Fruit fly (Drosophila melanogaster): ENCODE results near the gene CG8087.
A peak's percentile ranks its signal among the peaks of the same experiment; 100 is the strongest.

The CG8087 gene

DNA sequence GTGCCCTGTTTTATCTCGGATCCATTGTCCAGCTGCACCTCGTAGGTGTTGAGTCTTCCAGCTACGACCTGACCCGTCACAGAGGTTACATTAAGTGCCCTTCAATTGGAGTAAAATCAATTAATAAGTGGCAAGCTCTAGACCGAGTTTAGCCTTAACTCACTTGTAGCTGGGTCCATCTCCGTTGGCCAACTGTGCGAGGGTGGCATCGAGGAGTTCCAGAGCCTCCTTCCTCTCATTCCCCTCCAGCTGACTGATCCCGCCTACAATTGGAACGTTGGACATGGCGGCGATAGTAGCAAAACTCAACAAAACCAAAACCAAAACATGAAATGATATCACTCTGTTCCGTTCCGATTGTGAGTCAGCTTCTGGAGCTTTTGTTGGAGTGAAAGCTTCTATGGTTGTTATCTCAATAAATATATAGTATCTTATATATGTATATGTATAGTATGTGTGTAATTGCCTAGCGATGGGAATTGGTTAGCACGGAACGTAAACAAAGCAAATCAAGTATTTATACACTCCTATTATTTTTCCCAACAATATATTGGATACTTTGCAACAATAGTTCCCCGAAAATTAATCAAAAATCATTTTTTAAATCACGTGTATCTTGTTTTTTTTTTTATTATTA lies 4.0 kb upstream of the CG8087 start, which contains the start of gene CG8066 (continued):
- peak; percentile 16 for TF ChIP-seq CG30403 (GFP tag; optimal IDR thresholded peaks at IDR 0.05)
- TF ChIP-seq Sin3A (optimal IDR thresholded peaks at IDR 0.05): no peak
- TF ChIP-seq MBD-R2 (GFP tag; IDR thresholded peaks at IDR 0.05): peak; percentile 46; the same call in 1 of the 2 replicates
- TF ChIP-seq CG10543 (GFP tag; optimal IDR thresholded peaks at IDR 0.05): peak; percentile 55
- no peak for TF ChIP-seq Nf-YA (GFP tag; IDR thresholded peaks at IDR 0.05)
- peak; percentile 49 for TF ChIP-seq CG18599 (GFP tag; optimal IDR thresholded peaks at IDR 0.05)
- TF ChIP-seq Ravus (GFP tag; IDR thresholded peaks at IDR 0.05): no peak
- no peak for TF ChIP-seq CG5180 (GFP tag; optimal IDR thresholded peaks at IDR 0.05)
- TF ChIP-seq CG17802 (tag; optimal IDR thresholded peaks at IDR 0.05): no peak
- peak; percentile 2 for TF ChIP-seq CG13775 (GFP tag; optimal IDR thresholded peaks at IDR 0.05)
- TF ChIP-seq CG1603 (tag; optimal IDR thresholded peaks at IDR 0.05): no peak
- TF ChIP-seq CG10565 (GFP tag; optimal IDR thresholded peaks at IDR 0.05): no peak
- no peak for TF ChIP-seq hkb (optimal IDR thresholded peaks at IDR 0.05)
- TF ChIP-seq hkb (GFP tag; IDR thresholded peaks at IDR 0.05): 0 out of 2 replicates have a peak, but pooled peaks have one; percentile 21
- no peak for TF ChIP-seq CG14710 (tag; optimal IDR thresholded peaks at IDR 0.05)
- TF ChIP-seq Drgx (GFP tag; IDR thresholded peaks at IDR 0.05): no peak
- TF ChIP-seq Gug (GFP tag; IDR thresholded peaks at IDR 0.05): no peak
- TF ChIP-seq CG8924 (tag; optimal IDR thresholded peaks at IDR 0.05): no peak
- no peak for TF ChIP-seq br (optimal IDR thresholded peaks at IDR 0.05)
- TF ChIP-seq z (GFP tag; IDR thresholded peaks at IDR 0.05): peak; percentile 96
- TF ChIP-seq Trl (optimal IDR thresholded peaks at IDR 0.05): no peak
- no peak for TF ChIP-seq Trl (GFP tag; optimal IDR thresholded peaks at IDR 0.05)
- TF ChIP-seq emc (GFP tag; optimal IDR thresholded peaks at IDR 0.05): no peak
- peak; percentile 19 for TF ChIP-seq lbe (GFP tag; optimal IDR thresholded peaks at IDR 0.05)
- no peak for TF ChIP-seq CG7745 (tag; optimal IDR thresholded peaks at IDR 0.05)
- TF ChIP-seq sug (tag; optimal IDR thresholded peaks at IDR 0.05): no peak
- peak in 1 of 2 experiments; percentile 9 for TF ChIP-seq dpn (GFP tag; optimal IDR thresholded peaks at IDR 0.05)
- TF ChIP-seq CG2120 (GFP tag; optimal IDR thresholded peaks at IDR 0.05): peak; percentile 46
- no peak for TF ChIP-seq dmrt99B (tag; optimal IDR thresholded peaks at IDR 0.05)
- peak; percentile 23; the same call in 1 of the 3 replicates for TF ChIP-seq Dbx (GFP tag; IDR thresholded peaks at IDR 0.05)
- TF ChIP-seq NC2α (GFP tag; optimal IDR thresholded peaks at IDR 0.05): no peak
- peak; percentile 46 for TF ChIP-seq caup (GFP tag; optimal IDR thresholded peaks at IDR 0.05; ENCODE audit: severe bottlenecking)
- TF ChIP-seq chinmo (GFP tag; IDR thresholded peaks at IDR 0.05; ENCODE audit: partially characterized antibody): peak; percentile 39; the same call in 1 of the 4 replicates
- TF ChIP-seq CG12659 (GFP tag; optimal IDR thresholded peaks at IDR 0.05): peak; percentile 20
- TF ChIP-seq Hey (tag; optimal IDR thresholded peaks at IDR 0.05): no peak
- TF ChIP-seq hth (optimal IDR thresholded peaks at IDR 0.05): no peak
- peak; percentile 4 for TF ChIP-seq NfI (GFP tag; optimal IDR thresholded peaks at IDR 0.05)
- TF ChIP-seq az2 (GFP tag; optimal IDR thresholded peaks at IDR 0.05): no peak
- TF ChIP-seq bab2 (GFP tag; optimal IDR thresholded peaks at IDR 0.05): no peak
- no peak for TF ChIP-seq org-1 (GFP tag; optimal IDR thresholded peaks at IDR 0.05)
- no peak for TF ChIP-seq H2.0 (GFP tag; IDR thresholded peaks at IDR 0.05)
- TF ChIP-seq Doc3 (GFP tag; IDR thresholded peaks at IDR 0.05; ENCODE audit: partially characterized antibody): peak; percentile 35; the same call in 1 of the 3 replicates
- TF ChIP-seq Meics (GFP tag; optimal IDR thresholded peaks at IDR 0.05): peak; percentile 36
- no peak for TF ChIP-seq fu2 (GFP tag; optimal IDR thresholded peaks at IDR 0.05)
- no peak for TF ChIP-seq Bdp1 (GFP tag; optimal IDR thresholded peaks at IDR 0.05)
- TF ChIP-seq CG18476 (GFP tag; optimal IDR thresholded peaks at IDR 0.05): no peak
- peak; percentile 40; the same call in 1 of the 2 replicates for TF ChIP-seq vvl (GFP tag; IDR thresholded peaks at IDR 0.05)
- TF ChIP-seq CG7786 (GFP tag; optimal IDR thresholded peaks at IDR 0.05): no peak
- no peak for TF ChIP-seq esg (GFP tag; conservative IDR thresholded peaks at IDR 0.05)
- no peak for TF ChIP-seq CG10209 (GFP tag; optimal IDR thresholded peaks at IDR 0.05)
- no peak for TF ChIP-seq trh (GFP tag; optimal IDR thresholded peaks at IDR 0.05)

Measured in whole organism, embryonic.